Worm (Caenorhabditis elegans): ENCODE data around the gene gur-4.

DNA sequence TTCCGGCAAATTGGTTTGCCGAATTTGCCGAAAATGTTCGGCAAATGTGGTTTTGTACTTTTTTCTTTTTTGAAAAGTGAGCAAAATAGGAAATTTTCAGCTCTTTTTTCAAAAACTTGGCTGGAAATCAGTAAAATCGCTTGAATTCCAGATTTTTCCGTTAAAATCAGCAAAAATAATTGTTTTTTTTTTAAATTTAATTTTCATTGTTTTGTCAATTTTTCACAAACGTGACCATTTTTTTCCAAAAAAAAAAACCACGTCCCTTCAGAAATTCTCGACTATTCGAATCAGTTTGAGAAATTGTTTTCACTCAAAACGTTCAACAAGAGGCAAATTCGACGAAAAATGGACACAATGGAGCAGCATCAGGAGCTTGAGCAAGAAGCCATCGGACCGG lies 33.0 kb downstream of the gur-4 start, which contains the start of gene K09E4.1:
- TF ChIP-seq unc-62 (GFP tag; optimal IDR thresholded peaks at IDR 0.05) = no peak
- no peak for TF ChIP-seq ces-1 (GFP tag; optimal IDR thresholded peaks at IDR 0.05)
- no peak for TF ChIP-seq nhr-237 (tag; optimal IDR thresholded peaks at IDR 0.05)
- no peak for TF ChIP-seq snu-23 (GFP tag; optimal IDR thresholded peaks at IDR 0.05)
- TF ChIP-seq ztf-11 (tag; optimal IDR thresholded peaks at IDR 0.05) = no peak
- TF ChIP-seq jun-1 (tag; optimal IDR thresholded peaks at IDR 0.05) = no peak
- no peak for TF ChIP-seq nhr-76 (tag; optimal IDR thresholded peaks at IDR 0.05)
- no peak for TF ChIP-seq fkh-10 (GFP tag; optimal IDR thresholded peaks at IDR 0.05)
- no peak for TF ChIP-seq efl-1 (optimal IDR thresholded peaks at IDR 0.05)
- no peak for TF ChIP-seq efl-1 (GFP tag; optimal IDR thresholded peaks at IDR 0.05 in 1 of 2)
- no peak for TF ChIP-seq ama-1 (optimal IDR thresholded peaks at IDR 0.05)

Data from whole organism, L1 larva.